Worm (Caenorhabditis elegans): Measurements from ENCODE around the gene nhr-157.

Gene nhr-157

DNA sequence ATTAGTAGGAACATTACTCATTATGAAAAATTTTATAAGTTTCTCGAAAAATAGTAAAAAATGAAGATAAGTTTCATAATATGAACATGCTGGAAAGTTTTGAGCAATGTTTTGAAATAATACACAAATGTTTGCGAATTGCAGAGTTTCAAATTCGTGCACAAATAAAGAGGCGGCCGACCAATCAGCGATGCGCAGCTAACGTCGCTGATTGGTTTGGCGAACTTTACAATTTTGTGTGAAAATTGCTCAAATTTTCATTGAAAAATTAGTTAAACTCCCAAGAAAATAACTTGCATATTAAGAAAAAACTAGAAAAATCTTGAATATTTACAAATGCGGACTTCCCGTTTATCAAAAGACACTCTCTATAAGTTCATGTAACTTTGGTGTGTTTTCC is 36.1 kb downstream of the nhr-157 start:
- TF ChIP-seq tab-1 (GFP tag; IDR thresholded peaks at IDR 0.05): no peak
- no peak for TF ChIP-seq cog-1 (tag; optimal IDR thresholded peaks at IDR 0.05)
- no peak for TF ChIP-seq flt-1 (GFP tag; IDR thresholded peaks at IDR 0.05)
- TF ChIP-seq ref-1 (GFP tag; conservative IDR thresholded peaks at IDR 0.05): no peak
- TF ChIP-seq ztf-23 (GFP tag; IDR thresholded peaks at IDR 0.05): no peak
- no peak for TF ChIP-seq med-1 (GFP tag; optimal IDR thresholded peaks at IDR 0.05; ENCODE audit: insufficient read depth)
- TF ChIP-seq T22C8.4 (GFP tag; IDR thresholded peaks at IDR 0.05): no peak
- TF ChIP-seq klf-2 (GFP tag; conservative IDR thresholded peaks at IDR 0.05): no peak
- no peak for TF ChIP-seq ztf-29 (GFP tag; IDR thresholded peaks at IDR 0.05)

DNA sequence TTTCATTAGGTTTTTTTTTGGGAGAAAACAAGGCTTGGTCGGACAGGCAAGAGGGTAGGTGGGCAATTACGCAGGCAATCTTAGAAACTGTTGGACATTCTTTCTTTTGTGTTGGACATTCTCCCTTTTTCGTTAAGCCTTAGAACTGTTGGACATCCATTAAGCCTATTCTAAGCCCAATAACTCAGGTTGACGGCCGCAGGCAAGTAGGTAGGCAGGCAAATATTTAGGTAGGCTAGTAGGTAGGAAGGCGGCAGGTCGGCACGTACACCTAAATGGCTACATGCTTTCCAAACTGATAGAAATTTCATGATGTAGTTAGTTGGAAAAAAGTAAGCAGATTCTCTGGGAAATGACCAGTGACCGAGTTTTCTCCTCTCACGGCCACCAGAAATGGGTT is 36.7 kb downstream of the nhr-157 start:
- TF ChIP-seq med-1 (GFP tag; optimal IDR thresholded peaks at IDR 0.05; ENCODE audit: insufficient read depth): no peak
- TF ChIP-seq cog-1 (tag; optimal IDR thresholded peaks at IDR 0.05): no peak

DNA sequence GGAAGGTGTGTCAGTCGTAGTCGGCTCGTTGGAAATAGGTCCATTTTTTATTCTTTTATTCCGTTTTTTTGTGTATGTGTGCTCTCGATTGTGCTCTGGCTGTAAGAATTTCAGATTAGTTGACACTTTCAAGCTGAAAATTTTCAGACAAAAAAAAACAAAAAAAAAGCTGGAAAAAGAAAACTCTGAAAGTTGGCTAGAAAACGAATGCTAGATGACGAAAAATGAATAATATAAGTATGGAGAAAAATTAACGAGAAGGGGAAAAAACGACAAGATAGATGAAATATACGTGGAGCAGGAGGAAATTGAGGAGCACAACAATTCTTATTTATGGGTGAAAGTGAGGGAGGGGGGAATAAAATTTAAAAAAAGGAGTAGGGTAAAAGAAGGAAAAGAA is 37.2 kb downstream of the nhr-157 start, which contains the start of gene H10D18.5:
Gene H10D18.5 (minus strand): TSS at position 101 of the 400 bp plus-strand sequence.
- TF ChIP-seq ztf-29 (GFP tag; IDR thresholded peaks at IDR 0.05) (no peak), T22C8.4 (GFP tag; IDR thresholded peaks at IDR 0.05) (no peak), tab-1 (GFP tag; IDR thresholded peaks at IDR 0.05) (no peak), ztf-23 (GFP tag; IDR thresholded peaks at IDR 0.05) (no peak), med-1 (GFP tag; optimal IDR thresholded peaks at IDR 0.05; ENCODE audit: insufficient read depth) (no peak), klf-2 (GFP tag; conservative IDR thresholded peaks at IDR 0.05) (no peak), flt-1 (GFP tag; IDR thresholded peaks at IDR 0.05) (no peak), ref-1 (GFP tag; conservative IDR thresholded peaks at IDR 0.05) (no peak), cog-1 (tag; optimal IDR thresholded peaks at IDR 0.05) (no peak)

DNA sequence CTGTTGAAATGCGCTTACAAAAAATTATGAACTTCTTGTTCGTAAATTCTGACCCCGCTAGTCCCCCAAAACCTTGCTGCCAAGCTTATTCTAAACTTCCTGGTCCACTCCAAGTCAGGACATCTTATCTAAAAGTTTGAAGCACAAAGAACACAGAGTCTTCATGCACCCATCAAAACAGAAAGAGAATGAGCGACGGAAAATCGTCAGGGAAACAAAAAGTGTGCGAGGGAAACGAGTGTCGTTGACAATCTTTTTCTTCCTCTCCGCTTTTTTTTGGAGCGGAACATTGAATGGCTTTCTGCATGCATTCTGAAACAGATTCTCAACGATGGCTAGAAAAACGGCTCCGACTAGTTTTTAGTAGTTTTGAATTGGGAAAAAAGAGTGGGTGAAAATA is 43.6 kb downstream of the nhr-157 start:
- TF ChIP-seq ztf-29 (GFP tag; IDR thresholded peaks at IDR 0.05) (no peak), klf-2 (GFP tag; conservative IDR thresholded peaks at IDR 0.05) (no peak), tab-1 (GFP tag; IDR thresholded peaks at IDR 0.05) (no peak), T22C8.4 (GFP tag; IDR thresholded peaks at IDR 0.05) (no peak), med-1 (GFP tag; optimal IDR thresholded peaks at IDR 0.05; ENCODE audit: insufficient read depth) (no peak), ztf-23 (GFP tag; IDR thresholded peaks at IDR 0.05) (no peak), ref-1 (GFP tag; conservative IDR thresholded peaks at IDR 0.05) (no peak), flt-1 (GFP tag; IDR thresholded peaks at IDR 0.05) (no peak), cog-1 (tag; optimal IDR thresholded peaks at IDR 0.05) (no peak)

DNA sequence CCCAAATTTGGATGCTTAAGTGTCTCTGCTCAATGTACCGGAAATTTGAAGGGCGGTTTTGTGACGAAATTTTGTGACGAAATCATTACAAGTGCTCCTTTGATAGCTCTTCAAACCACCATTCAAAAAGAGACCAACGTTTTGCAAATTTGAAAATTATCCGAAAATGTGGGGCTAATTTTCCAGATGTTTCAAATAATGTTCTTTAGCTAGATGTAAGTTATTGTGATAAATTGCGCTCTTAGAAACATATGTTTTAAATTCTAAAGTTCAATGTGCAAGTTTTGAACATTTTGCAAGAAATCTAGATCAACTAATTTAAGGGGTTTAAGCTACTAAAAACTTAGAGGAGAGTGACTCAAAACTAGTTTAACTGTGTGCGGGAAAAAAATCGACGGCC is 47.9 kb downstream of the nhr-157 start:
- TF ChIP-seq T22C8.4 (GFP tag; IDR thresholded peaks at IDR 0.05): no peak
- TF ChIP-seq ref-1 (GFP tag; conservative IDR thresholded peaks at IDR 0.05): no peak
- no peak for TF ChIP-seq cog-1 (tag; optimal IDR thresholded peaks at IDR 0.05)
- no peak for TF ChIP-seq tab-1 (GFP tag; IDR thresholded peaks at IDR 0.05)
- no peak for TF ChIP-seq ztf-29 (GFP tag; IDR thresholded peaks at IDR 0.05)
- no peak for TF ChIP-seq med-1 (GFP tag; optimal IDR thresholded peaks at IDR 0.05; ENCODE audit: insufficient read depth)
- no peak for TF ChIP-seq flt-1 (GFP tag; IDR thresholded peaks at IDR 0.05)
- no peak for TF ChIP-seq klf-2 (GFP tag; conservative IDR thresholded peaks at IDR 0.05)
- no peak for TF ChIP-seq ztf-23 (GFP tag; IDR thresholded peaks at IDR 0.05)
